Worm (Caenorhabditis elegans): ENCODE data around the gene R10H10.4.

DNA sequence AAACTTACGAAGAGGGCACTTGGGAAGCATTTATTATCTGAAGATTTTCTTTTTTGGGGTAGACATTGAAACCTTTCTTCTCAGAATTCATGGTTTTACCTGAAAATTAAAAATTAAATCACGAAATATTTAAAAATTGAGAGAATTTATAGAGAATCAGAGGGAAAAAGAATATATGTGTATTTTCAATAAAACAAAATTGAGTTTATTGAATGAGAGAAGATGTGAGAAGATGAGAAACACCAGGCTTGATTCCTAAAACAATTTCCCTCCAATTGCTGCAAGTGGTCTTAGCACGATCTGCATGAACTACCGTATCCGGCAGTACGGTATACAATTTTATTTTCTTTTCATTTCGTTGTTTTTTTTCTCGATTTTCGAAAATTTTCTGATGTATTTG lies 37.7 kb downstream of the R10H10.4 start, which contains the start of gene R11A8.1:
- no peak for TF ChIP-seq mel-28 (tag; optimal IDR thresholded peaks at IDR 0.05; ENCODE audit: borderline replicate concordance)
- TF ChIP-seq aptf-3 (GFP tag; IDR thresholded peaks at IDR 0.05): no peak
- TF ChIP-seq snpc-4 (GFP tag; optimal IDR thresholded peaks at IDR 0.05): no peak
- no peak for TF ChIP-seq snpc-4 (tag; optimal IDR thresholded peaks at IDR 0.05)
- TF ChIP-seq ztf-25 (GFP tag; IDR thresholded peaks at IDR 0.05): no peak
- no peak for TF ChIP-seq pha-4 (tag; optimal IDR thresholded peaks at IDR 0.05)

All from whole organism, young adult.